Worm (Caenorhabditis elegans) whole organism, L4/young adult: ENCODE results near the gene fbxa-136.

Experiments used
- W03F9.2 ChIP-seq: fragments of 150-350 bp; optimal IDR thresholded peaks from 2 replicates; lab custom pipeline; 2014; ENCODE audit warnings: missing biosample characterization, missing genetic modification characterization
- dao-5 ChIP-seq: sonication (generic microtip); optimal IDR thresholded peaks from 2 replicates; lab custom pipeline; 2016; ENCODE audit warnings: missing genotype, missing genetic modification characterization, moderate library complexity, missing compliant biosample characterization
- him-1 ChIP-seq: sonication (generic microtip); optimal IDR thresholded peaks from 2 replicates; lab custom pipeline; 2016; ENCODE audit warnings: missing genotype, missing genetic modification reagents, missing genetic modification characterization, missing compliant biosample characterization

- TF ChIP-seq him-1 (no peak), dao-5 (tag; lab: Kevin White, UChicago) (no peak), W03F9.2 (tag; lab: Kevin White, UChicago) (no peak)
Observed at ce11 chrV:17506289-17506688, 14.5 kb upstream of the fbxa-136 start, which contains the start of gene srw-31.
